Fruit fly (Drosophila melanogaster) whole organism, embryonic: ENCODE results near the gene Cyp4d20.
A peak's percentile ranks its signal among the peaks of the same experiment; 100 is the strongest.

Experiments
- Adf1 ChIP-seq: fragments of 200-800 bp; sonication (Bioruptor generic); IDR thresholded peaks from 2 replicates; pipeline ENCODE4 v1.3.6; 2022; ENCODE audit warnings: missing biosample characterization, missing genetic modification characterization
- CG10543 ChIP-seq: fragments of 200-800 bp; sonication (Bioruptor generic); optimal IDR thresholded peaks from 3 replicates; lab custom pipeline; 2017; ENCODE audit warnings: missing biosample characterization, mild to moderate bottlenecking, missing genetic modification characterization, moderate library complexity
- CG10959 ChIP-seq: fragments of 200-800 bp; sonication (Bioruptor generic); IDR thresholded peaks from 2 replicates; pipeline ENCODE4 v1.3.6; 2022; ENCODE audit warnings: missing biosample characterization, missing genetic modification characterization
- CG12769 ChIP-seq: fragments of 200-800 bp; sonication (Bioruptor generic); optimal IDR thresholded peaks from 2 replicates; lab custom pipeline; 2019; ENCODE audit warnings: missing biosample characterization, mild to moderate bottlenecking, missing genetic modification characterization, moderate library complexity
- CG13287 ChIP-seq: fragments of 200-800 bp; sonication (Bioruptor generic); IDR thresholded peaks from 2 replicates; pipeline ENCODE4 v1.3.6; 2022; ENCODE audit warnings: missing biosample characterization, missing genetic modification characterization; ENCODE audit not compliant: partially characterized antibody
- CG14441 ChIP-seq: fragments of 200-800 bp; sonication (Bioruptor generic); IDR thresholded peaks from 2 replicates; pipeline ENCODE4 v1.3.6; 2022; ENCODE audit warnings: missing biosample characterization, missing genetic modification characterization
- CG17361 ChIP-seq: fragments of 200-800 bp; sonication (Bioruptor generic); IDR thresholded peaks from 3 replicates; pipeline ENCODE4 v1.3.6; 2022; ENCODE audit warnings: missing biosample characterization, missing genetic modification characterization
- CG17802 ChIP-seq: fragments of 200-800 bp; sonication (Bioruptor generic); optimal IDR thresholded peaks from 2 replicates; lab custom pipeline; 2018; ENCODE audit warnings: missing biosample characterization, mild to moderate bottlenecking, missing genetic modification characterization, moderate library complexity
- CG2199 ChIP-seq: fragments of 200-800 bp; sonication (Bioruptor generic); IDR thresholded peaks from 3 replicates; pipeline ENCODE4 v1.3.6; 2022; ENCODE audit warnings: missing biosample characterization, missing genetic modification characterization
- CG2875 ChIP-seq: fragments of 200-800 bp; sonication (Bioruptor generic); optimal IDR thresholded peaks from 2 replicates; lab custom pipeline; 2017; ENCODE audit warnings: missing biosample characterization, mild to moderate bottlenecking, missing genetic modification characterization, missing genetic modification reagents
- CG34376 ChIP-seq: fragments of 200-800 bp; sonication (Bioruptor generic); optimal IDR thresholded peaks from 2 replicates; lab custom pipeline; 2018; ENCODE audit warnings: missing biosample characterization, mild to moderate bottlenecking, missing genetic modification characterization
- CG3726 ChIP-seq: fragments of 200-800 bp; sonication (Bioruptor generic); IDR thresholded peaks from 3 replicates; pipeline ENCODE4, ENCODE4 v1.3.6; 2022; ENCODE audit warnings: missing biosample characterization, missing genetic modification characterization
- CG3838 ChIP-seq: fragments of 200-800 bp; sonication (Bioruptor generic); optimal IDR thresholded peaks from 3 replicates; lab custom pipeline; 2016; ENCODE audit warnings: missing biosample characterization, missing genetic modification characterization
- CG4360 ChIP-seq: fragments of 200-800 bp; sonication (Bioruptor generic); IDR thresholded peaks from 2 replicates; pipeline ENCODE4 v1.3.6; 2022; ENCODE audit warnings: missing biosample characterization, missing genetic modification characterization
- CG4820 ChIP-seq: fragments of 200-800 bp; sonication (Bioruptor generic); optimal IDR thresholded peaks from 3 replicates; lab custom pipeline; 2016; ENCODE audit warnings: missing biosample characterization, missing genetic modification characterization
- CG8290 ChIP-seq, 3 experiments: fragments of 200-800 bp; sonication (Bioruptor generic); optimal IDR thresholded peaks; 2 replicates each; lab custom pipeline; 2016 to 2019; ENCODE audit warnings: missing biosample characterization in 3 of 3, missing genetic modification characterization in 3 of 3, mild to moderate bottlenecking in 2 of 3, moderate library complexity in 1 of 3
- Deaf1 ChIP-seq: fragments of 200-800 bp; optimal IDR thresholded peaks from 3 replicates; lab custom pipeline; 2019; ENCODE audit warnings: missing biosample characterization, mild to moderate bottlenecking, missing genetic modification characterization, moderate library complexity
- Drgx ChIP-seq: fragments of 200-800 bp; sonication (Bioruptor generic); IDR thresholded peaks from 2 replicates; pipeline ENCODE4 v1.3.6; 2022; ENCODE audit warnings: missing biosample characterization, missing genetic modification characterization
- Ets65A ChIP-seq: fragments of 200-800 bp; sonication (Bioruptor generic); peaks from one replicate; lab custom pipeline; 2016; ENCODE audit warnings: missing biosample characterization, missing genetic modification characterization
- HLHmδ ChIP-seq: fragments of 200-800 bp; sonication (Bioruptor generic); optimal IDR thresholded peaks from 2 replicates; lab custom pipeline; 2018; ENCODE audit warnings: missing biosample characterization, mild to moderate bottlenecking, missing genetic modification characterization, moderate library complexity
- Hr78 ChIP-seq, 2 experiments: fragments of 200-800 bp in 1 of 2; fragments of >200 bp in 1 of 2; sonication (Bioruptor generic) in 1 of 2; optimal IDR thresholded peaks; 2 replicates each; lab custom pipeline; 2017 to 2019; ENCODE audit warnings: missing biosample characterization in 2 of 2, missing genetic modification characterization in 2 of 2, mild to moderate bottlenecking in 1 of 2, moderate library complexity in 1 of 2
- Jarid2 ChIP-seq: fragments of 200-800 bp; sonication (Bioruptor generic); optimal IDR thresholded peaks from 3 replicates; lab custom pipeline; 2017; ENCODE audit warnings: mild to moderate bottlenecking, missing biosample characterization, missing genetic modification reagents, missing genetic modification characterization
- Med ChIP-seq: fragments of 200-800 bp; sonication (Bioruptor generic); peaks from one replicate; lab custom pipeline; 2016; ENCODE audit warnings: missing biosample characterization, missing genetic modification characterization, mild to moderate bottlenecking, inconsistent platforms, moderate library complexity
- Myb ChIP-seq: fragments of 200-800 bp; sonication (Bioruptor generic); optimal IDR thresholded peaks from 2 replicates; lab custom pipeline; 2016; ENCODE audit warnings: missing biosample characterization, missing genetic modification characterization
- Stat92E ChIP-seq, 3 experiments: fragments of >200 bp in 2 of 3; fragments of 200-800 bp in 1 of 3; sonication (Bioruptor generic) in 1 of 3; optimal IDR thresholded peaks; 2 replicates each; lab custom pipeline; 2017 to 2019; ENCODE audit warnings: missing biosample characterization in 3 of 3, missing genetic modification characterization in 3 of 3, mild to moderate bottlenecking in 1 of 3, moderate library complexity in 1 of 3
- Trl ChIP-seq, 3 experiments: fragments of >200 bp in 2 of 3; fragments of 200-800 bp in 1 of 3; sonication (Bioruptor generic) in 1 of 3; optimal IDR thresholded peaks; 2 replicates in 1 of 3; 3 replicates in 2 of 3; lab custom pipeline; 2016 to 2017; ENCODE audit warnings: missing biosample characterization in 1 of 3, missing genetic modification characterization in 1 of 3
- ase ChIP-seq: fragments of 200-800 bp; sonication (Bioruptor generic); IDR thresholded peaks from 3 replicates; pipeline ENCODE4 v1.3.6; 2022; ENCODE audit warnings: missing biosample characterization, missing genetic modification characterization
- bsh ChIP-seq, 2 experiments: fragments of 200-800 bp; sonication (Bioruptor generic); optimal IDR thresholded peaks; 2 replicates each; lab custom pipeline; 2017 to 2018; ENCODE audit warnings: mild to moderate bottlenecking in 2 of 2, missing biosample characterization in 2 of 2, missing genetic modification characterization in 2 of 2, moderate library complexity in 1 of 2
- cg ChIP-seq: fragments of 200-800 bp; sonication (Bioruptor generic); optimal IDR thresholded peaks from 3 replicates; lab custom pipeline; 2019; ENCODE audit warnings: missing biosample characterization, mild to moderate bottlenecking, missing genetic modification characterization, moderate library complexity
- chinmo ChIP-seq: fragments of 200-800 bp; sonication (Bioruptor generic); IDR thresholded peaks from 4 replicates; pipeline ENCODE4 v1.3.6; 2022; ENCODE audit warnings: missing biosample characterization, missing genetic modification characterization; ENCODE audit not compliant: partially characterized antibody
- ci ChIP-seq: fragments of 200-800 bp; sonication (Bioruptor generic); IDR thresholded peaks from 3 replicates; pipeline ENCODE4 v1.3.6; 2022; ENCODE audit warnings: missing biosample characterization, missing genetic modification characterization
- crol ChIP-seq: fragments of 200-800 bp; sonication (Bioruptor generic); IDR thresholded peaks from 2 replicates; pipeline ENCODE4 v1.3.6; 2022; ENCODE audit warnings: missing biosample characterization, missing genetic modification characterization
- cwo ChIP-seq: fragments of 200-800 bp; sonication (Bioruptor generic); optimal IDR thresholded peaks from 3 replicates; lab custom pipeline; 2017; ENCODE audit warnings: missing biosample characterization, missing genetic modification characterization, mild to moderate bottlenecking, moderate library complexity, missing genetic modification reagents
- dimm ChIP-seq: fragments of 200-800 bp; sonication (Bioruptor generic); IDR thresholded peaks from 2 replicates; pipeline ENCODE4 v1.3.6; 2022; ENCODE audit warnings: missing biosample characterization, missing genetic modification characterization
- gsb-n ChIP-seq: fragments of 200-800 bp; sonication (Bioruptor generic); optimal IDR thresholded peaks from 3 replicates; lab custom pipeline; 2018; ENCODE audit warnings: missing biosample characterization, mild to moderate bottlenecking, missing genetic modification characterization
- jigr1 ChIP-seq: fragments of 200-800 bp; sonication (Bioruptor generic); IDR thresholded peaks from 3 replicates; pipeline ENCODE4 v1.3.6; 2022; ENCODE audit warnings: missing biosample characterization, missing genetic modification characterization
- maf-S ChIP-seq: fragments of 200-800 bp; sonication (Bioruptor generic); optimal IDR thresholded peaks from 2 replicates; lab custom pipeline; 2016; ENCODE audit warnings: missing biosample characterization, missing genetic modification characterization
- nom ChIP-seq: fragments of 200-800 bp; sonication (Bioruptor generic); optimal IDR thresholded peaks from 2 replicates; lab custom pipeline; 2017; ENCODE audit warnings: missing biosample characterization, missing genetic modification characterization, mild to moderate bottlenecking, moderate library complexity, missing genetic modification reagents
- org-1 ChIP-seq: fragments of 200-800 bp; sonication (Bioruptor generic); optimal IDR thresholded peaks from 2 replicates; lab custom pipeline; 2017; ENCODE audit warnings: missing biosample characterization, missing genetic modification characterization
- pan ChIP-seq, 4 experiments: fragments of >200 bp in 3 of 4; fragments of 200-800 bp in 1 of 4; sonication (Bioruptor generic) in 1 of 4; optimal IDR thresholded peaks in 3 of 4; IDR thresholded peaks in 1 of 4; 2 replicates each; pipeline versions ENCODE4 v1.3.6 to Lab custom; 2017 to 2022; ENCODE audit warnings: missing biosample characterization in 2 of 4, missing genetic modification characterization in 2 of 4, mixed read lengths in 1 of 4
- pita ChIP-seq: fragments of 200-800 bp; sonication (Bioruptor generic); optimal IDR thresholded peaks from 2 replicates; lab custom pipeline; 2017; ENCODE audit warnings: missing biosample characterization, mild to moderate bottlenecking, missing genetic modification characterization
- psq ChIP-seq: fragments of 200-800 bp; sonication (Bioruptor generic); optimal IDR thresholded peaks from 2 replicates; lab custom pipeline; 2017; ENCODE audit warnings: missing biosample characterization, missing genetic modification characterization
- sd ChIP-seq: fragments of 200-800 bp; sonication (Bioruptor generic); optimal IDR thresholded peaks from 3 replicates; lab custom pipeline; 2018; ENCODE audit warnings: missing biosample characterization, mild to moderate bottlenecking, missing genetic modification characterization, moderate library complexity
- sug ChIP-seq: fragments of 200-800 bp; optimal IDR thresholded peaks from 2 replicates; lab custom pipeline; 2019; ENCODE audit warnings: missing biosample characterization, mild to moderate bottlenecking, missing genetic modification characterization, moderate library complexity
- unc-4 ChIP-seq: fragments of 200-800 bp; sonication (Bioruptor generic); IDR thresholded peaks from 2 replicates; pipeline ENCODE4 v1.3.6; 2022; ENCODE audit warnings: missing biosample characterization, missing genetic modification characterization; ENCODE audit not compliant: partially characterized antibody
- wdn ChIP-seq: fragments of 200-800 bp; sonication (Bioruptor generic); IDR thresholded peaks from 2 replicates; pipeline ENCODE4 v1.3.6; 2022; ENCODE audit warnings: missing biosample characterization, missing genetic modification characterization
- zen2 ChIP-seq: fragments of 200-800 bp; sonication (Bioruptor generic); IDR thresholded peaks from 3 replicates; pipeline ENCODE4 v1.3.6; 2022; ENCODE audit warnings: missing biosample characterization, missing genetic modification characterization; ENCODE audit not compliant: partially characterized antibody

The Cyp4d20 gene

dm6 chr3L:2428488-2429302 is 49.6 kb downstream of the Cyp4d20 start:
- TF ChIP-seq ci (GFP tag; lab: Robert Waterston, UW) (no peak), CG17802 (tag; lab: Kevin White, UChicago) (no peak), psq (peak; percentile 26), dimm (GFP tag; lab: Robert Waterston, UW) (no peak), Jarid2 (GFP tag; lab: Kevin White, UChicago) (peak; percentile 60), cwo (peak; percentile 66), HLHmδ (GFP tag; lab: Kevin White, UChicago) (no peak), pita (GFP tag; lab: Kevin White, UChicago) (no peak), CG10543 (GFP tag; lab: Kevin White, UChicago) (peak; percentile 8), CG2199 (GFP tag; lab: Robert Waterston, UW) (peak; percentile 67; the same call in 1 of the 3 replicates), sd (tag; lab: Kevin White, UChicago) (peak; percentile 23), unc-4 (GFP tag; lab: Robert Waterston, UW) (no peak), Deaf1 (tag; lab: Kevin White, UChicago) (peak; percentile 74), CG13287 (GFP tag; lab: Robert Waterston, UW) (no peak; the same call in 1 of the 2 replicates), CG34376 (GFP tag; lab: Kevin White, UChicago) (peak; percentile 2), crol (GFP tag; lab: Robert Waterston, UW) (peak; percentile 42), sug (tag; lab: Kevin White, UChicago) (peak; percentile 22), cg (peak; percentile 92), CG4360 (GFP tag; lab: Robert Waterston, UW) (0 out of 2 replicates have a peak, but pooled peaks have one; percentile 21), chinmo (GFP tag; lab: Robert Waterston, UW) (peak; percentile 89; the same call in 2 of the 4 replicates), zen2 (GFP tag; lab: Robert Waterston, UW) (no peak), CG8290 (GFP tag; optimal IDR thresholded peaks at IDR 0.05; lab: Kevin White, UChicago) (no peak), CG8290 (tag; optimal IDR thresholded peaks at IDR 0.05; lab: Kevin White, UChicago) (peak in 1 of 2 experiments; percentile 22), nom (peak; percentile 69), Hr78 (GFP tag; optimal IDR thresholded peaks at IDR 0.05; lab: Kevin White, UChicago) (peak in 1 of 2 experiments; percentile 18), bsh (GFP tag; optimal IDR thresholded peaks at IDR 0.05; lab: Kevin White, UChicago) (peak in 1 of 2 experiments; percentile 75), Adf1 (GFP tag; lab: Robert Waterston, UW) (peak; percentile 53), CG17361 (no peak), pan (optimal IDR thresholded peaks at IDR 0.05; lab: Kevin White, UChicago) (no peak), pan (GFP tag; optimal IDR thresholded peaks at IDR 0.05 in 1 of 2, IDR thresholded peaks at IDR 0.05 in 1 of 2) (peak in 1 of 2 experiments; percentile 17), Stat92E (GFP tag; optimal IDR thresholded peaks at IDR 0.05; lab: Kevin White, UChicago) (peak in 1 of 3 experiments; percentile 15), Ets65A (GFP tag; lab: Kevin White, UChicago) (no peak), Drgx (GFP tag; lab: Robert Waterston, UW) (peak; percentile 71), CG12769 (peak; percentile 2), jigr1 (GFP tag; lab: Robert Waterston, UW) (no peak), Med (GFP tag; lab: Kevin White, UChicago) (peak; percentile 73)

- no peak for TF ChIP-seq CG4820
- TF ChIP-seq CG10959 (GFP tag; lab: Robert Waterston, UW): no peak
- no peak for TF ChIP-seq org-1 (GFP tag; lab: Kevin White, UChicago)
- peak; percentile 20 to 54 for TF ChIP-seq Trl (optimal IDR thresholded peaks at IDR 0.05; lab: Kevin White, UChicago)
- no peak for TF ChIP-seq Trl (GFP tag; optimal IDR thresholded peaks at IDR 0.05; lab: Kevin White, UChicago)
- TF ChIP-seq CG3726: no peak
- no peak for TF ChIP-seq maf-S
- TF ChIP-seq gsb-n (tag; lab: Kevin White, UChicago): no peak
- no peak for TF ChIP-seq Myb
- TF ChIP-seq CG3838 (GFP tag; lab: Kevin White, UChicago): no peak
- no peak for TF ChIP-seq ase (GFP tag; lab: Robert Waterston, UW)
- no peak for TF ChIP-seq wdn (GFP tag; lab: Robert Waterston, UW)
- no peak for TF ChIP-seq CG2875
- no peak for TF ChIP-seq CG14441 (GFP tag; lab: Robert Waterston, UW)
These were observed 51.1 kb downstream of the Cyp4d20 start for dm6 chr3L:2427151-2427550.
